Worm (Caenorhabditis elegans) whole organism, L1 larva: ENCODE results near the gene T19H12.3.
"Not testable (repeated sequence)": the region's sequence is repeated elsewhere in the genome, so short reads cannot be mapped to it uniquely, and the experiment has no call there.

Source experiments
- C04F5.9 ChIP-seq: sonication (generic microtip); optimal IDR thresholded peaks from 2 replicates; lab custom pipeline; 2016; ENCODE audit warnings: missing genetic modification characterization, missing compliant biosample characterization
- Y116A8C.19 ChIP-seq: sonication (generic microtip); optimal IDR thresholded peaks from 2 replicates; lab custom pipeline; 2016; ENCODE audit warnings: missing compliant biosample characterization, missing genetic modification characterization, borderline replicate concordance
- ama-1 ChIP-seq: fragments of 150-350 bp; optimal IDR thresholded peaks from 2 replicates; lab custom pipeline; 2014
- ceh-88 ChIP-seq: fragments of 200-800 bp; sonication (Bioruptor generic); IDR thresholded peaks from 2 replicates; pipeline ENCODE4 v1.3.6; 2022; ENCODE audit warnings: missing genetic modification characterization, missing compliant biosample characterization
- ceh-90 ChIP-seq: sonication (generic microtip); optimal IDR thresholded peaks from 2 replicates; lab custom pipeline; 2016; ENCODE audit warnings: missing genetic modification characterization, missing compliant biosample characterization
- ces-1 ChIP-seq: fragments of 150-350 bp; optimal IDR thresholded peaks from 2 replicates; lab custom pipeline; 2014; ENCODE audit warnings: missing biosample characterization, missing genetic modification reagents, missing genetic modification characterization
- dsc-1 ChIP-seq: sonication (generic microtip); optimal IDR thresholded peaks from 2 replicates; lab custom pipeline; 2016; ENCODE audit warnings: mild to moderate bottlenecking, missing genetic modification characterization, missing compliant biosample characterization
- efl-1 ChIP-seq, 4 experiments: fragments of 150-350 bp; optimal IDR thresholded peaks in 3 of 4; peaks in 1 of 4; 1 replicate in 1 of 4; 2 replicates in 3 of 4; lab custom pipeline; 2014; ENCODE audit warnings: missing biosample characterization in 2 of 4, missing genetic modification characterization in 2 of 4, missing genetic modification reagents in 2 of 4
- efl-3 ChIP-seq: fragments of 200-800 bp; sonication (Bioruptor generic); optimal IDR thresholded peaks from 2 replicates; lab custom pipeline; 2018; ENCODE audit warnings: mild to moderate bottlenecking, missing genetic modification characterization, missing compliant biosample characterization
- egl-27 ChIP-seq, 2 experiments: fragments of 150-350 bp in 1 of 2; sonication (generic microtip); optimal IDR thresholded peaks; 3 replicates each; lab custom pipeline; 2017 to 2018; ENCODE audit warnings: missing biosample characterization in 2 of 2, missing genetic modification characterization in 2 of 2, missing genetic modification reagents in 2 of 2
- elt-3 ChIP-seq, 6 experiments: fragments of 150-350 bp in 1 of 6; sonication (generic microtip); optimal IDR thresholded peaks; 2 replicates each; lab custom pipeline; 2017 to 2018; ENCODE audit warnings: missing biosample characterization in 6 of 6, missing genetic modification characterization in 6 of 6, inconsistent platforms in 1 of 6
- fkh-8 ChIP-seq: sonication (generic microtip); optimal IDR thresholded peaks from 2 replicates; lab custom pipeline; 2016; ENCODE audit warnings: mild to moderate bottlenecking, missing genetic modification characterization, missing compliant biosample characterization
- lin-14 ChIP-seq: fragments of 200-800 bp; sonication (Bioruptor generic); optimal IDR thresholded peaks from 2 replicates; lab custom pipeline; 2018; ENCODE audit warnings: mild to moderate bottlenecking, missing genetic modification characterization, moderate library complexity, missing compliant biosample characterization
- lin-35 ChIP-seq, 2 experiments: fragments of 150-350 bp; optimal IDR thresholded peaks; 2 replicates each; lab custom pipeline; 2014; ENCODE audit warnings: missing biosample characterization in 2 of 2, missing genetic modification characterization in 2 of 2, missing genetic modification reagents in 2 of 2
- lin-39 ChIP-seq: fragments of 150-350 bp; optimal IDR thresholded peaks from 2 replicates; lab custom pipeline; 2014; ENCODE audit warnings: missing biosample characterization, missing genetic modification reagents, missing genetic modification characterization
- lsy-2 ChIP-seq, 2 experiments: fragments of 150-350 bp; optimal IDR thresholded peaks; 2 replicates each; lab custom pipeline; 2014; ENCODE audit warnings: missing biosample characterization in 2 of 2, missing genetic modification characterization in 2 of 2
- nhr-11 ChIP-seq: fragments of 150-350 bp; optimal IDR thresholded peaks from 2 replicates; lab custom pipeline; 2014; ENCODE audit warnings: missing biosample characterization, missing genetic modification characterization
- nhr-12 ChIP-seq: sonication (generic microtip); optimal IDR thresholded peaks from 2 replicates; lab custom pipeline; 2017; ENCODE audit warnings: missing biosample characterization, missing genetic modification characterization
- nhr-20 ChIP-seq: sonication (generic microtip); optimal IDR thresholded peaks from 2 replicates; lab custom pipeline; 2016; ENCODE audit warnings: mild to moderate bottlenecking, missing genetic modification characterization, missing compliant biosample characterization
- nhr-28 ChIP-seq: fragments of 150-350 bp; optimal IDR thresholded peaks from 2 replicates; lab custom pipeline; 2014; ENCODE audit warnings: missing biosample characterization, missing genetic modification characterization
- nhr-71 ChIP-seq: sonication (generic microtip); optimal IDR thresholded peaks from 2 replicates; lab custom pipeline; 2016; ENCODE audit warnings: mild to moderate bottlenecking, missing genetic modification characterization, moderate library complexity, missing compliant biosample characterization
- nhr-76 ChIP-seq: sonication (generic microtip); optimal IDR thresholded peaks from 2 replicates; lab custom pipeline; 2017; ENCODE audit warnings: missing biosample characterization, missing genetic modification characterization
- nhr-84 ChIP-seq: sonication (generic microtip); optimal IDR thresholded peaks from 2 replicates; lab custom pipeline; 2017; ENCODE audit warnings: missing biosample characterization, missing genetic modification characterization
- nhr-85 ChIP-seq: sonication (generic microtip); peaks from one replicate; lab custom pipeline; 2016; ENCODE audit warnings: missing genetic modification characterization, inconsistent platforms, missing compliant biosample characterization
- nhr-90 ChIP-seq: sonication (generic microtip); optimal IDR thresholded peaks from 2 replicates; lab custom pipeline; 2016; ENCODE audit warnings: mild to moderate bottlenecking, missing genetic modification characterization, missing compliant biosample characterization; ENCODE audit not compliant: poor library complexity
- pax-3 ChIP-seq: fragments of 200-800 bp; sonication (Bioruptor generic); optimal IDR thresholded peaks from 2 replicates; lab custom pipeline; 2018; ENCODE audit warnings: mild to moderate bottlenecking, missing genetic modification characterization, moderate library complexity, missing compliant biosample characterization
- rnt-1 ChIP-seq: sonication (generic microtip); optimal IDR thresholded peaks from 2 replicates; lab custom pipeline; 2016; ENCODE audit warnings: mild to moderate bottlenecking, missing genetic modification characterization, moderate library complexity, missing compliant biosample characterization
- skn-1 ChIP-seq: fragments of 150-350 bp; optimal IDR thresholded peaks from 2 replicates; lab custom pipeline; 2014; ENCODE audit warnings: missing biosample characterization, missing genetic modification characterization
- snu-23 ChIP-seq: sonication (generic microtip); optimal IDR thresholded peaks from 2 replicates; lab custom pipeline; 2016; ENCODE audit warnings: missing genetic modification characterization, missing compliant biosample characterization
- sptf-1 ChIP-seq: fragments of 150-350 bp; optimal IDR thresholded peaks from 2 replicates; lab custom pipeline; 2014; ENCODE audit warnings: missing biosample characterization, missing genetic modification characterization
- sup-37 ChIP-seq: fragments of 200-800 bp; sonication (Bioruptor generic); optimal IDR thresholded peaks from 2 replicates; lab custom pipeline; 2018; ENCODE audit warnings: mild to moderate bottlenecking, missing genetic modification characterization, missing compliant biosample characterization
- tbx-2 ChIP-seq: sonication (generic microtip); optimal IDR thresholded peaks from 2 replicates; lab custom pipeline; 2016; ENCODE audit warnings: missing genetic modification characterization, missing compliant biosample characterization
- unc-62 ChIP-seq: fragments of 150-350 bp; optimal IDR thresholded peaks from 2 replicates; lab custom pipeline; 2014; ENCODE audit warnings: missing biosample characterization, missing genetic modification reagents, missing genetic modification characterization
- unc-86 ChIP-seq: sonication (generic microtip); optimal IDR thresholded peaks from 2 replicates; lab custom pipeline; 2016; ENCODE audit warnings: missing genetic modification characterization, missing compliant biosample characterization
- unc-98 ChIP-seq: fragments of 200-800 bp; sonication (Bioruptor generic); IDR thresholded peaks from 2 replicates; pipeline ENCODE4 v1.3.6; 2022; ENCODE audit warnings: missing genetic modification characterization, missing compliant biosample characterization
- vab-15 ChIP-seq: sonication (generic microtip); optimal IDR thresholded peaks from 2 replicates; lab custom pipeline; 2017; ENCODE audit warnings: missing genotype, mild to moderate bottlenecking, missing genetic modification characterization, missing compliant biosample characterization
- xbp-1 ChIP-seq: sonication (generic microtip); optimal IDR thresholded peaks from 2 replicates; lab custom pipeline; 2016; ENCODE audit warnings: missing genetic modification characterization, missing compliant biosample characterization
- zag-1 ChIP-seq: fragments of 150-350 bp; optimal IDR thresholded peaks from 2 replicates; lab custom pipeline; 2014; ENCODE audit warnings: missing biosample characterization, missing genetic modification characterization
- zip-4 ChIP-seq: fragments of 200-800 bp; sonication (Bioruptor generic); optimal IDR thresholded peaks from 2 replicates; lab custom pipeline; 2018; ENCODE audit warnings: mild to moderate bottlenecking, missing genetic modification characterization, moderate library complexity, missing compliant biosample characterization

Gene T19H12.3

DNA sequence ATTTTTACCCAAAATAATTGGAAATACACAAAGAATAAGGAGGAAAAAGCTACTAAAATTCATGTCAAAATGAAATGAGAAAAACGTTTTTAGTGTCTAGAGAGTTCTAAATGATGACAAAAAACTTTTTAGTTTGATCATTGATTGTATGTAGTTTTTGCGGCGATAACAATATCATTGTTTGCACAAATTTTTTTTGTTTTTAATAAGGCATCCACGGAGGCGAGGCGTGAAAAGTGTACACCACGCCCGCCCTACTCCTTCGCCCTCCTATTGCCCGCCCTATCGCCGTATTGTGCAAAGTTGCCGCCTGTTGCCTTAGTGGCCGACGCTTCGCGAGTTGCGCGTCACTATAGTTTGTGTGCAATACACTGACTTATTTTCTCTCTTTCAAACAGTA, 14.5 kb downstream of the T19H12.3 start, which contains the start of gene ugt-10:
Gene ugt-10, minus strand, starts transcription at position 101 of the 400 bp plus-strand sequence.
- not testable (repeated sequence) for TF ChIP-seq efl-3 (GFP tag; lab: Kevin White, UChicago); nhr-71 (tag; lab: Kevin White, UChicago); zip-4
- TF ChIP-seq, all 84 proteins: peak for 0; not testable (repeated sequence) for 84

DNA sequence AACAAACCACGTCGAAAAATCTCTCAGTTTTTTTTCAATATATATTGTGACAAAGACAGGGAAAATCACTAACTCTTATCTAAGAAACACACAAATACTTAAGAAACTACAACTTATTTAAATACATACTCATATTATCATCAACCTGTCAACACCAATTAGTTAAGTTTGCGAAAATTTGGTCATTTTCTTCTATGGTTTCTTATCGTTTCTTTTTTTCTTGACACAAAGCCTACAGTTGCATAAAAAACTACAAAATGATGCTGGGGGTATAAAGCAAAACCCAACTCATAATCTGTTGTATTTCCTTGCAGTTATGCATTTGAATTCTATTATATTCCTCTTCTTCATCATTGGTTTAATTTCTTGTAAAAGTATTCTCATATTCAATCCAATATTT, 15.6 kb downstream of the T19H12.3 start, which contains the start of gene ugt-67:
Gene ugt-67, plus strand, starts transcription at position 301 of the 400 bp plus-strand sequence.
- TF ChIP-seq ceh-90 (tag; lab: Kevin White, UChicago), result no peak
- no peak for TF ChIP-seq unc-86 (tag; lab: Kevin White, UChicago)
- TF ChIP-seq ces-1, result no peak
- TF ChIP-seq ama-1 (lab: Kevin White, UChicago), result no peak
- no peak for TF ChIP-seq egl-27 (tag; optimal IDR thresholded peaks at IDR 0.05; lab: Kevin White, UChicago)
- TF ChIP-seq lin-35 (GFP tag; optimal IDR thresholded peaks at IDR 0.05; lab: Kevin White, UChicago), result no peak
- TF ChIP-seq, all 84 proteins: peak for 0

DNA sequence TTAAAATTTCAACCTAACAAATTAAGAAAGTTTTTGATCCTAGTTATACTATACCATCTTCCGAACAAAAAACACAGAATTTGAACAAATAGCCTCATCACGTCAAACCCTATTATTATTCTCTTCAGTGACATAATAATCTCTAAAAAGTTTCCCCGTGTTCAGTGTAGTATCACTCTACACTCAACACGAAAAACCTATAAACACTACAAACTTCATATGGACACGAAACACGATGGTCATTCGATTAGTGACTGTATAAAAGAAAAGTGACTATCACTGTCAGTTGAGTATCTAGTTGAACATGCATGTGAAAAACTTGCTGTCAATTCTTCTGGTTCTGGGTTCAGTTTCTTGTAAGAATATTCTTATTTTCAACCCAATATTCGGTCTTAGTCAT, 18.2 kb downstream of the T19H12.3 start, which contains the start of gene ugt-8:
Gene ugt-8, plus strand, starts transcription at position 235 of the 400 bp plus-strand sequence.
- TF ChIP-seq C04F5.9 (no peak), pax-3 (tag; lab: Kevin White, UChicago) (no peak), Y116A8C.19 (tag; lab: Kevin White, UChicago) (no peak), lsy-2 (tag; optimal IDR thresholded peaks at IDR 0.05; lab: Kevin White, UChicago) (no peak), rnt-1 (no peak), unc-98 (GFP tag; lab: Robert Waterston, UW) (no peak), efl-1 (optimal IDR thresholded peaks at IDR 0.05; lab: Kevin White, UChicago) (no peak), efl-1 (GFP tag; optimal IDR thresholded peaks at IDR 0.05 in 1 of 2; lab: Kevin White, UChicago) (peak in 1 of 2 experiments; percentile 53), unc-62 (GFP tag; lab: Kevin White, UChicago) (no peak), fkh-8 (tag; lab: Kevin White, UChicago) (no peak), snu-23 (peak; percentile 12), dsc-1 (tag; lab: Kevin White, UChicago) (no peak), elt-3 (tag; optimal IDR thresholded peaks at IDR 0.05; lab: Kevin White, UChicago) (no peak), nhr-20 (peak; percentile 41)

DNA sequence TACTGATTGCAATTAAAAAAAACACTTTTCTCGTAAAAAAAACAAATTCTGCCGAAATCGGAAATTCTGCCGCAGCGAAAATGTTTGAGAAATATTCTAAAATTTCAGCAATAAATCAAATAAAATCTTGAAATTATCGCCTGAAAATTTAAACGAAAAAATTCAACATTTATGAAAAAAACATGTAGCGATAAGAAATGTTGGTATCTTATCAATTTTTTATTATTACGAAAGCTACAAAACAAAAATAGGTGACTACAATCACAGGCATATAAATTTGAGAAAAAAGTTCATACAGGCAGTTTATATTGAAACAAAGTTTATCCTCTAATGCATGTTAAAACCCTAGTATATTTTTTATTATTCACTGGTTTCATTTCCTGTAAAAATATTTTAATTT, 20.5 kb downstream of the T19H12.3 start, which contains the start of gene ugt-14:
Gene ugt-14, plus strand, starts transcription at position 301 of the 400 bp plus-strand sequence.
- TF ChIP-seq vab-15 (tag; lab: Kevin White, UChicago), result no peak
- TF ChIP-seq, all 84 proteins: peak for 0

DNA sequence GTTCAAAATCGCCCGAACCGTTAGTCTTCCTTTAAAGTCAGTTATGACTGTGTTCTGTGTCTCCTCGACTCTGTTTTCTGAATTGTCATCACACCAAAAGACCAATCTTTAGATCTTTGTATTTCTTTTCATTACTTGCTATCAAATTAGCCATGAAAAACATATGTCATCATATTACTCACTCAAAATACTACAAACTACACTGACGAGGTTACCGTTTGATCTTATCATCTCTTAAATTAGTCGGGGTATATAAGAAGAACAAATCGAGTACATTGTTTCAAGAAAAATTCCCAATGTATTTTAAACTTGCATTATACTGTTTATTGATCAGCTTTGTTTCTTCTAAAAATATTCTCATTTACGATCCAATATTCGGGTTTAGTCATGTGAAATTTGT, 23.1 kb downstream of the T19H12.3 start, which contains the start of gene ugt-13:
Gene ugt-13, plus strand, starts transcription at position 294 of the 400 bp plus-strand sequence.
- no peak for TF ChIP-seq lin-39 (tag; lab: Kevin White, UChicago)
- TF ChIP-seq zag-1, result no peak
- TF ChIP-seq elt-3 (tag; optimal IDR thresholded peaks at IDR 0.05; lab: Kevin White, UChicago), result peak in 4 of 6 experiments; percentile 30 to 69 (median 49)
- no peak for TF ChIP-seq ceh-88 (GFP tag; lab: Robert Waterston, UW)
- no peak for TF ChIP-seq nhr-84 (tag; lab: Kevin White, UChicago)
- no peak for TF ChIP-seq sptf-1 (tag; lab: Kevin White, UChicago)
- TF ChIP-seq skn-1 (tag; lab: Kevin White, UChicago), result peak; percentile 52
- TF ChIP-seq lin-14 (GFP tag; lab: Kevin White, UChicago), result peak; percentile 41
- TF ChIP-seq nhr-76 (tag; lab: Kevin White, UChicago), result no peak
- peak; percentile 35 for TF ChIP-seq nhr-90 (tag; lab: Kevin White, UChicago)
- peak; percentile 90 for TF ChIP-seq nhr-85 (tag; lab: Kevin White, UChicago)
- TF ChIP-seq nhr-12 (tag; lab: Kevin White, UChicago), result no peak
- no peak for TF ChIP-seq efl-3 (GFP tag; lab: Kevin White, UChicago)
- no peak for TF ChIP-seq ama-1 (lab: Kevin White, UChicago)
- TF ChIP-seq nhr-11 (tag; lab: Kevin White, UChicago), result no peak
- no peak for TF ChIP-seq egl-27 (tag; optimal IDR thresholded peaks at IDR 0.05; lab: Kevin White, UChicago)
- peak; percentile 66 for TF ChIP-seq nhr-71 (tag; lab: Kevin White, UChicago)
- peak; percentile 86 for TF ChIP-seq nhr-20
- peak; percentile 48 for TF ChIP-seq snu-23
- peak; percentile 23 for TF ChIP-seq nhr-28 (tag; lab: Kevin White, UChicago)
- TF ChIP-seq sup-37, result no peak
- peak; percentile 67 for TF ChIP-seq tbx-2 (tag; lab: Kevin White, UChicago)
- TF ChIP-seq xbp-1 (tag; lab: Kevin White, UChicago), result no peak
